Fruit fly (Drosophila melanogaster) whole organism, embryonic: ENCODE results near the gene Klp68D.

Experiments used
- CG7271 ChIP-seq: fragments of 200-800 bp; sonication (Bioruptor generic); optimal IDR thresholded peaks from 2 replicates; lab custom pipeline; 2018; ENCODE audit warnings: missing biosample characterization, mild to moderate bottlenecking, missing genetic modification characterization, moderate library complexity
- Hsf ChIP-seq: fragments of 200-800 bp; sonication (Bioruptor generic); optimal IDR thresholded peaks from 3 replicates; lab custom pipeline; 2016; ENCODE audit warnings: missing biosample characterization, missing genetic modification characterization
- dan ChIP-seq: fragments of 200-800 bp; sonication (Bioruptor generic); IDR thresholded peaks from 2 replicates; pipeline ENCODE4 v1.3.6; 2022; ENCODE audit warnings: missing biosample characterization, missing genetic modification characterization

dm6 chr3L:11822446-11823334, 27.3 kb downstream of the Klp68D start, which contains the start of gene RpL10Ab:
- TF ChIP-seq CG7271 (tag; lab: Kevin White, UChicago) (peak; percentile 75), dan (GFP tag; lab: Robert Waterston, UW) (0 out of 2 replicates have a peak, but pooled peaks have one; percentile 22), Hsf (GFP tag; lab: Kevin White, UChicago) (peak; percentile 46)
